Worm (Caenorhabditis elegans) whole organism, L4 larva: Measurements from ENCODE around the gene C37H5.14.

Experiments
- lsy-2 ChIP-seq, 2 experiments: fragments of 150-350 bp in 1 of 2; sonication (generic microtip) in 1 of 2; optimal IDR thresholded peaks; 2 replicates each; lab custom pipeline; 2014 to 2017; ENCODE audit warnings: missing biosample characterization in 2 of 2, missing genetic modification characterization in 2 of 2
- pha-4 ChIP-seq, 2 experiments: fragments of 150-350 bp in 1 of 2; fragments of 200-800 bp in 1 of 2; sonication (Bioruptor generic) in 1 of 2; IDR thresholded peaks in 1 of 2; optimal IDR thresholded peaks in 1 of 2; 2 replicates each; pipeline versions ENCODE4 v1.3.6 to Lab custom; 2014 to 2022; ENCODE audit warnings: missing genetic modification characterization in 2 of 2, missing genetic modification reagents in 2 of 2, missing biosample characterization in 1 of 2, missing compliant biosample characterization in 1 of 2
- tra-1 ChIP-seq: fragments of 200-800 bp; sonication (Bioruptor generic); IDR thresholded peaks from 2 replicates; pipeline ENCODE4 v1.3.6; 2022; ENCODE audit warnings: missing genetic modification reagents, missing genetic modification characterization, missing compliant biosample characterization

ce11 chrV:4805847-4806246, 28.3 kb downstream of the C37H5.14 start, which contains the start of gene R02F11.3:
- TF ChIP-seq pha-4 (GFP tag; IDR thresholded peaks at IDR 0.05; lab: Robert Waterston, UW) (no peak), pha-4 (tag; optimal IDR thresholded peaks at IDR 0.05; lab: Kevin White, UChicago) (no peak), tra-1 (GFP tag; lab: Robert Waterston, UW) (no peak), lsy-2 (tag; optimal IDR thresholded peaks at IDR 0.05; lab: Kevin White, UChicago) (no peak)
